Fruit fly (Drosophila melanogaster) whole organism, embryonic: ENCODE data around the gene nompC.

Source experiments
- Sox102F ChIP-seq: fragments of 200-800 bp; sonication (Bioruptor generic); optimal IDR thresholded peaks from 2 replicates; lab custom pipeline; 2018; ENCODE audit warnings: missing biosample characterization, mild to moderate bottlenecking, missing genetic modification characterization, moderate library complexity
- pum ChIP-seq: fragments of 200-800 bp; sonication (Bioruptor generic); optimal IDR thresholded peaks from 2 replicates; lab custom pipeline; 2016; ENCODE audit warnings: missing biosample characterization, missing genetic modification characterization

DNA sequence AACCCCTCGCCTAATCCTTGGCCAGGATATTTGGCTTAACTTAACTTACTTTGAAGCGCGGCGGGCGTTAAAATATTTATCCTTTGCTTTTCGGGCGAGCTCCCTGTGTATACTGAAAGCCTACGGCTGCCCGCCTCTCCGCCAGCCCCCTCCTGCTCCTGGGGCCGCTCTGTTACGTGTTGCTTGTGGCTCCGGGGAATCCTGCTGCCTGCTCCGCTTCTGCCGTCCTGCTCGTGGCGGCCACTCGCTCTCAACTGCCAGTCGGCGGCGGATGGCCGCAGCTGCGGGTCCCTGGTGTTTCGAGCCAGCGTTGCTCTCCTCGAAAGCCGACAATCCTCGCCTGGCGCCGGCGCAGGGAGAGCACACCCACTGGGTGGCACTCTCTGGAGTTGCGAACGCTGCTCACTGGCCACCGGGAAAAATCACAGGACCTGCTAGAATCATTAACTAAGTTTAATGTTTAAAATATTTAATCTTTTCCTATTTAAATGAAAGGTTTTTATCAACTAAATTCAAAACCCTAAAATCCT, 31.3 kb upstream of the nompC start, which contains the start of gene CG14024:
- TF ChIP-seq pum (no peak), Sox102F (GFP tag; lab: Kevin White, UChicago) (no peak)
